Fruit fly (Drosophila melanogaster) whole organism: ENCODE data around the gene Ddx56.

Experiments used
- CG8478 ChIP-seq: fragments of >200 bp; optimal IDR thresholded peaks from 2 replicates; lab custom pipeline; 2018; ENCODE audit warnings: inconsistent platforms
- Dll ChIP-seq: fragments of >200 bp; optimal IDR thresholded peaks from 2 replicates; lab custom pipeline; 2017
- EcR ChIP-seq, 2 experiments: fragments of >200 bp; optimal IDR thresholded peaks; 2 replicates each; lab custom pipeline; 2017; ENCODE audit warnings: missing biosample characterization in 2 of 2, missing genetic modification characterization in 2 of 2, missing genetic modification reagents in 2 of 2
- pan ChIP-seq: fragments of >200 bp; optimal IDR thresholded peaks from 2 replicates; lab custom pipeline; 2017
- psq ChIP-seq: fragments of >200 bp; optimal IDR thresholded peaks from 2 replicates; lab custom pipeline; 2017
- usp ChIP-seq: fragments of >200 bp; optimal IDR thresholded peaks from 2 replicates; lab custom pipeline; 2017; ENCODE audit warnings: missing biosample characterization, missing genetic modification characterization, mixed read lengths

Gene Ddx56

DNA sequence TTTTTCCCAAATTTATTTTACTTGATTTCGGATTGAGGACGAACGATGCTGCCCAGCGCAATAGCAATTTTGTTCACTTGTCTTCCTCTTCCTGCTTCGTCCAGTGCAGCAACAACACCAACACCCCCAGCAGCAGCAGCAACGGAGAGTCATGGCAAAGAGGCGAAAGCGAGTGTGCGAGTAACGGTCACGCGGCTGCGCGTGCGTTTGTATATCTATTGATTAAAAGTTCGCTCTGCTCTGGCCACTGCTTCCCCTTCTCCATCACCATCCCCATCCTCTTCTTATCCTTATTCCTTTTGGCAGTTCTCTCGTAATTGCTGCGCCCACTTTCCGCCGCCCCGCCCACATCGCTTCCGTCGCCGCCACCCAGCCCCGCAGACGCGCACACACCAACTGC is 49.6 kb downstream of the Ddx56 start:
- no peak for TF ChIP-seq pan (lab: Kevin White, UChicago)
- no peak for TF ChIP-seq Dll
- no peak for TF ChIP-seq EcR (GFP tag; optimal IDR thresholded peaks at IDR 0.05; lab: Kevin White, UChicago)
- TF ChIP-seq CG8478 (lab: Kevin White, UChicago), result no peak
- TF ChIP-seq psq (lab: Kevin White, UChicago), result no peak
- TF ChIP-seq usp (GFP tag; lab: Kevin White, UChicago), result no peak

DNA sequence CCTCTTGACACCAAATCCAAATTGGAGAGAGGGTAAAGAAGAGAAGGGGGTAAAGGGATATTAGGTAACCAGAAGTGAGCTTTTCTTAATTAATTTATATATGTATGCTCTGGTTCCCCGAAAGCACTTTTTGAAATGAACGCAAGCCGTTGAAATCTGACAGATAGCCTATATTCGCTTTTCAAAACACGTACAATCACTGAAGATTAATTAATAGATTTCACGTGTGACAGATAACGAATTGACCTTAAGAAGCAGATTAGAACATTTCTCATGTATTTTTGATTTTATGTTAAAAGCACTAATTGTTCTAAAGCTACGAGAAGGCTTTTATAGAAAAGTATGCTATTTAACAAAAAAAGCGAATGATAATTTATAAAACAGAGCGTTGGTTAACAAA is 50.7 kb downstream of the Ddx56 start:
- TF ChIP-seq CG8478 (lab: Kevin White, UChicago) (no peak), usp (GFP tag; lab: Kevin White, UChicago) (no peak), psq (lab: Kevin White, UChicago) (no peak), EcR (GFP tag; optimal IDR thresholded peaks at IDR 0.05; lab: Kevin White, UChicago) (no peak), Dll (no peak), pan (lab: Kevin White, UChicago) (no peak)
